Fruit fly (Drosophila melanogaster): ENCODE data around the gene GATAe.

Gene GATAe

dm6 chr3R:15983541-15984229, 25.2 kb upstream of the GATAe start (continued):
- 0 out of 3 replicates have a peak, but pooled peaks have one; percentile 39 for TF ChIP-seq gce (GFP tag; IDR thresholded peaks at IDR 0.05)
- TF ChIP-seq CkIIα-i1 (GFP tag; IDR thresholded peaks at IDR 0.05) = no peak
- peak; percentile 24 for TF ChIP-seq grau (tag; optimal IDR thresholded peaks at IDR 0.05)
- TF ChIP-seq grn (GFP tag; optimal IDR thresholded peaks at IDR 0.05) = peak; percentile 49
- peak; percentile 22 for TF ChIP-seq CG9727 (GFP tag; optimal IDR thresholded peaks at IDR 0.05)
- TF ChIP-seq CG12155 (GFP tag; optimal IDR thresholded peaks at IDR 0.05) = no peak
- peak; percentile 51 for TF ChIP-seq trem (tag; optimal IDR thresholded peaks at IDR 0.05)
- peak; percentile 47; the same call in 1 of the 3 replicates for TF ChIP-seq ci (GFP tag; IDR thresholded peaks at IDR 0.05)
- TF ChIP-seq CG6654 (GFP tag; optimal IDR thresholded peaks at IDR 0.05) = no peak
- no peak for TF ChIP-seq Ptx1 (GFP tag; IDR thresholded peaks at IDR 0.05)
- no peak for TF ChIP-seq NK7.1 (GFP tag; optimal IDR thresholded peaks at IDR 0.05)
- TF ChIP-seq Sin3A (optimal IDR thresholded peaks at IDR 0.05) = no peak
- no peak for TF ChIP-seq sob (GFP tag; IDR thresholded peaks at IDR 0.05)
- 0 out of 3 replicates have a peak, but pooled peaks have one; percentile 24 for TF ChIP-seq CG11695 (GFP tag; IDR thresholded peaks at IDR 0.05)
- TF ChIP-seq Poxn (GFP tag; IDR thresholded peaks at IDR 0.05) = no peak
- TF ChIP-seq zfh1 (GFP tag; IDR thresholded peaks at IDR 0.05) = no peak; the same call in 2 of the 3 replicates
- TF ChIP-seq crc (GFP tag; optimal IDR thresholded peaks at IDR 0.05) = no peak
- TF ChIP-seq gcm (GFP tag; optimal IDR thresholded peaks at IDR 0.05) = peak; percentile 49
- TF ChIP-seq CG17612 (GFP tag; IDR thresholded peaks at IDR 0.05) = no peak
- TF ChIP-seq CG32767 (GFP tag; IDR thresholded peaks at IDR 0.05) = no peak
- peak; percentile 74 for TF ChIP-seq Med (GFP tag)
- no peak for TF ChIP-seq Hey (tag; optimal IDR thresholded peaks at IDR 0.05)
- TF ChIP-seq Nf-YC (tag; optimal IDR thresholded peaks at IDR 0.05) = no peak
- no peak for TF ChIP-seq CG9609 (GFP tag; optimal IDR thresholded peaks at IDR 0.05)
- TF ChIP-seq sd (tag; optimal IDR thresholded peaks at IDR 0.05) = no peak
- TF ChIP-seq CG18011 (GFP tag; optimal IDR thresholded peaks at IDR 0.05) = no peak
- peak; percentile 82 for TF ChIP-seq zf30C (GFP tag; optimal IDR thresholded peaks at IDR 0.05)
- TF ChIP-seq Sox102F (GFP tag; optimal IDR thresholded peaks at IDR 0.05) = peak; percentile 57
- peak; percentile 10 for TF ChIP-seq CG4707 (GFP tag; optimal IDR thresholded peaks at IDR 0.05)
- TF ChIP-seq Doc3 (GFP tag; IDR thresholded peaks at IDR 0.05; ENCODE audit: partially characterized antibody) = no peak
- peak; percentile 73 for TF ChIP-seq PHDP (tag; optimal IDR thresholded peaks at IDR 0.05)
- peak; percentile 84 for TF ChIP-seq gsb-n (tag; optimal IDR thresholded peaks at IDR 0.05)
- TF ChIP-seq CG15696 (tag; optimal IDR thresholded peaks at IDR 0.05) = peak; percentile 79
- TF ChIP-seq NC2β (GFP tag; optimal IDR thresholded peaks at IDR 0.05) = no peak
- TF ChIP-seq knrl (GFP tag; IDR thresholded peaks at IDR 0.05; ENCODE audit: partially characterized antibody) = no peak
- TF ChIP-seq CG3407 (GFP tag; optimal IDR thresholded peaks at IDR 0.05) = peak; percentile 67
- TF ChIP-seq fd64A (GFP tag; optimal IDR thresholded peaks at IDR 0.05) = peak; percentile 63
- TF ChIP-seq CG10462 (GFP tag; optimal IDR thresholded peaks at IDR 0.05) = no peak
- no peak for TF ChIP-seq Side (GFP tag; optimal IDR thresholded peaks at IDR 0.05)
- TF ChIP-seq TFAM (GFP tag; optimal IDR thresholded peaks at IDR 0.05) = peak; percentile 30
- peak; percentile 78 for TF ChIP-seq CG33557 (GFP tag; optimal IDR thresholded peaks at IDR 0.05)
- no peak for TF ChIP-seq Usf (GFP tag; optimal IDR thresholded peaks at IDR 0.05)
- TF ChIP-seq lab (GFP tag; optimal IDR thresholded peaks at IDR 0.05) = peak; percentile 43
- peak; percentile 19 for TF ChIP-seq Max (GFP tag; optimal IDR thresholded peaks at IDR 0.05)
- peak; percentile 18 for TF ChIP-seq caup (GFP tag; optimal IDR thresholded peaks at IDR 0.05; ENCODE audit: severe bottlenecking)
- TF ChIP-seq CG7556 (GFP tag; optimal IDR thresholded peaks at IDR 0.05) = no peak
- TF ChIP-seq lola (GFP tag; optimal IDR thresholded peaks at IDR 0.05) = peak in 1 of 3 experiments; percentile 68
- peak; percentile 65 for TF ChIP-seq CG7271 (tag; optimal IDR thresholded peaks at IDR 0.05)
- no peak for TF ChIP-seq CG12942 (GFP tag; optimal IDR thresholded peaks at IDR 0.05)

All from whole organism, embryonic.